Worm (Caenorhabditis elegans) whole organism, midembryonic: ENCODE measurements around the gene math-31.

Source experiments
- T22C8.4 ChIP-seq: fragments of 200-800 bp; sonication (Bioruptor generic); IDR thresholded peaks from 2 replicates; pipeline ENCODE4 v1.3.6; 2022; ENCODE audit warnings: missing genetic modification characterization, missing compliant biosample characterization
- cog-1 ChIP-seq: sonication (generic microtip); optimal IDR thresholded peaks from 2 replicates; lab custom pipeline; 2016; ENCODE audit warnings: missing genetic modification characterization, missing compliant biosample characterization
- flt-1 ChIP-seq: fragments of 200-800 bp; sonication (Bioruptor generic); IDR thresholded peaks from 2 replicates; pipeline ENCODE4 v1.3.6; 2022; ENCODE audit warnings: missing genetic modification characterization, missing compliant biosample characterization
- klf-2 ChIP-seq: fragments of 200-800 bp; sonication (Bioruptor generic); conservative IDR thresholded peaks from 2 replicates; pipeline ENCODE4 v1.3.6; 2022; ENCODE audit warnings: missing genetic modification reagents, missing genetic modification characterization, missing compliant biosample characterization
- med-1 ChIP-seq: sonication (generic microtip); optimal IDR thresholded peaks from 2 replicates; lab custom pipeline; 2017; ENCODE audit warnings: missing genetic modification characterization, mild to moderate bottlenecking, missing compliant biosample characterization, antibody characterized with exemption, missing genetic modification reagents; ENCODE audit not compliant: insufficient read depth
- ref-1 ChIP-seq: fragments of 200-800 bp; sonication (Bioruptor generic); conservative IDR thresholded peaks from 2 replicates; pipeline ENCODE4 v1.3.6; 2022; ENCODE audit warnings: missing genetic modification reagents, missing genetic modification characterization, missing compliant biosample characterization
- ztf-29 ChIP-seq: fragments of 200-800 bp; sonication (Bioruptor generic); IDR thresholded peaks from 2 replicates; pipeline ENCODE4 v1.3.6; 2022; ENCODE audit warnings: missing genetic modification reagents, missing genetic modification characterization, missing compliant biosample characterization

- TF ChIP-seq ztf-29 (GFP tag; lab: Robert Waterston, UW), result no peak
- no peak for TF ChIP-seq cog-1
- TF ChIP-seq ref-1 (GFP tag; lab: Robert Waterston, UW), result no peak
- TF ChIP-seq flt-1 (GFP tag; lab: Robert Waterston, UW), result no peak
- no peak for TF ChIP-seq klf-2 (GFP tag; lab: Robert Waterston, UW)
- no peak for TF ChIP-seq med-1 (GFP tag; lab: Kevin White, UChicago)
- TF ChIP-seq T22C8.4 (GFP tag; lab: Robert Waterston, UW), result no peak
Observed at ce11 chrII:1905104-1905503, 7.5 kb downstream of the math-31 start, which contains the start of gene math-22.
